Worm (Caenorhabditis elegans) whole organism, L1 larva: ENCODE data around the gene rpac-40.

Experiments used
- C04F5.9 ChIP-seq: sonication (generic microtip); optimal IDR thresholded peaks from 2 replicates; lab custom pipeline; 2016; ENCODE audit warnings: missing genetic modification characterization, missing compliant biosample characterization
- C16A3.4 ChIP-seq: fragments of 150-350 bp; optimal IDR thresholded peaks from 2 replicates; lab custom pipeline; 2014; ENCODE audit warnings: missing biosample characterization, missing genetic modification characterization
- F16B12.6 ChIP-seq: fragments of 150-350 bp; optimal IDR thresholded peaks from 2 replicates; lab custom pipeline; 2014; ENCODE audit warnings: missing biosample characterization, missing genetic modification characterization
- Y116A8C.19 ChIP-seq: sonication (generic microtip); optimal IDR thresholded peaks from 2 replicates; lab custom pipeline; 2016; ENCODE audit warnings: missing compliant biosample characterization, missing genetic modification characterization, borderline replicate concordance
- alr-1 ChIP-seq: fragments of 200-800 bp; sonication (Bioruptor generic); optimal IDR thresholded peaks from 2 replicates; lab custom pipeline; 2018; ENCODE audit warnings: borderline replicate concordance, mild to moderate bottlenecking, missing genetic modification characterization, missing compliant biosample characterization
- aly-2 ChIP-seq: fragments of 150-350 bp; optimal IDR thresholded peaks from 2 replicates; lab custom pipeline; 2014; ENCODE audit warnings: missing biosample characterization, missing genetic modification characterization
- ama-1 ChIP-seq: fragments of 150-350 bp; optimal IDR thresholded peaks from 2 replicates; lab custom pipeline; 2014
- ceh-63 ChIP-seq: fragments of 200-800 bp; sonication (Bioruptor generic); optimal IDR thresholded peaks from 2 replicates; lab custom pipeline; 2018; ENCODE audit warnings: mild to moderate bottlenecking, missing genetic modification characterization, missing compliant biosample characterization
- ceh-82 ChIP-seq, 3 experiments: fragments of 150-350 bp in 1 of 3; sonication (generic microtip) in 2 of 3; optimal IDR thresholded peaks; 2 replicates each; lab custom pipeline; 2014 to 2017; ENCODE audit warnings: missing biosample characterization in 3 of 3, missing genetic modification characterization in 3 of 3
- ceh-90 ChIP-seq: sonication (generic microtip); optimal IDR thresholded peaks from 2 replicates; lab custom pipeline; 2016; ENCODE audit warnings: missing genetic modification characterization, missing compliant biosample characterization
- ces-1 ChIP-seq: fragments of 150-350 bp; optimal IDR thresholded peaks from 2 replicates; lab custom pipeline; 2014; ENCODE audit warnings: missing biosample characterization, missing genetic modification reagents, missing genetic modification characterization
- dsc-1 ChIP-seq: sonication (generic microtip); optimal IDR thresholded peaks from 2 replicates; lab custom pipeline; 2016; ENCODE audit warnings: mild to moderate bottlenecking, missing genetic modification characterization, missing compliant biosample characterization
- efl-1 ChIP-seq, 4 experiments: fragments of 150-350 bp; optimal IDR thresholded peaks in 3 of 4; peaks in 1 of 4; 1 replicate in 1 of 4; 2 replicates in 3 of 4; lab custom pipeline; 2014; ENCODE audit warnings: missing biosample characterization in 2 of 4, missing genetic modification characterization in 2 of 4, missing genetic modification reagents in 2 of 4
- efl-3 ChIP-seq: fragments of 200-800 bp; sonication (Bioruptor generic); optimal IDR thresholded peaks from 2 replicates; lab custom pipeline; 2018; ENCODE audit warnings: mild to moderate bottlenecking, missing genetic modification characterization, missing compliant biosample characterization
- egl-13 ChIP-seq: sonication (generic microtip); optimal IDR thresholded peaks from 2 replicates; lab custom pipeline; 2016; ENCODE audit warnings: missing genotype, missing genetic modification reagents, missing genetic modification characterization, missing compliant biosample characterization
- egl-27 ChIP-seq, 2 experiments: fragments of 150-350 bp in 1 of 2; sonication (generic microtip); optimal IDR thresholded peaks; 3 replicates each; lab custom pipeline; 2017 to 2018; ENCODE audit warnings: missing biosample characterization in 2 of 2, missing genetic modification characterization in 2 of 2, missing genetic modification reagents in 2 of 2
- elt-2 ChIP-seq: sonication (generic microtip); optimal IDR thresholded peaks from 2 replicates; lab custom pipeline; 2016; ENCODE audit warnings: missing genetic modification characterization, mild to moderate bottlenecking, inconsistent platforms, missing compliant biosample characterization, missing genetic modification reagents
- elt-3 ChIP-seq, 6 experiments: fragments of 150-350 bp in 1 of 6; sonication (generic microtip); optimal IDR thresholded peaks; 2 replicates each; lab custom pipeline; 2017 to 2018; ENCODE audit warnings: missing biosample characterization in 6 of 6, missing genetic modification characterization in 6 of 6, inconsistent platforms in 1 of 6
- ets-5 ChIP-seq: fragments of 200-800 bp; sonication (Bioruptor generic); IDR thresholded peaks from 2 replicates; pipeline ENCODE4 v1.3.6; 2022; ENCODE audit warnings: missing genetic modification characterization, missing compliant biosample characterization
- fkh-4 ChIP-seq: sonication (generic microtip); optimal IDR thresholded peaks from 2 replicates; lab custom pipeline; 2016; ENCODE audit warnings: missing compliant biosample characterization, missing genetic modification characterization, borderline replicate concordance
- grh-1 ChIP-seq: fragments of 200-800 bp; sonication (Bioruptor generic); IDR thresholded peaks from 2 replicates; pipeline ENCODE4 v1.3.6; 2022; ENCODE audit warnings: missing genetic modification reagents, missing genetic modification characterization, missing compliant biosample characterization
- hlh-17 ChIP-seq: fragments of 200-800 bp; sonication (Bioruptor generic); optimal IDR thresholded peaks from 2 replicates; lab custom pipeline; 2018; ENCODE audit warnings: missing genetic modification characterization, mild to moderate bottlenecking, missing compliant biosample characterization, moderate library complexity, borderline replicate concordance
- hlh-4 ChIP-seq: sonication (generic microtip); optimal IDR thresholded peaks from 2 replicates; lab custom pipeline; 2016; ENCODE audit warnings: mild to moderate bottlenecking, missing genetic modification characterization, missing compliant biosample characterization
- isw-1 ChIP-seq: fragments of 200-800 bp; sonication (Bioruptor generic); IDR thresholded peaks from 2 replicates; pipeline ENCODE4 v1.3.6; 2022; ENCODE audit warnings: missing genetic modification characterization, missing compliant biosample characterization
- jun-1 ChIP-seq: fragments of 150-350 bp; optimal IDR thresholded peaks from 2 replicates; lab custom pipeline; 2014; ENCODE audit warnings: missing biosample characterization, missing genetic modification reagents, missing genetic modification characterization
- lin-13 ChIP-seq: fragments of 150-350 bp; optimal IDR thresholded peaks from 2 replicates; lab custom pipeline; 2014; ENCODE audit warnings: missing biosample characterization, missing genetic modification reagents, missing genetic modification characterization
- lin-35 ChIP-seq, 2 experiments: fragments of 150-350 bp; optimal IDR thresholded peaks; 2 replicates each; lab custom pipeline; 2014; ENCODE audit warnings: missing biosample characterization in 2 of 2, missing genetic modification characterization in 2 of 2, missing genetic modification reagents in 2 of 2
- mab-9 ChIP-seq: fragments of 200-800 bp; sonication (Bioruptor generic); IDR thresholded peaks from 2 replicates; pipeline ENCODE4 v1.3.6; 2022; ENCODE audit warnings: missing genetic modification reagents, missing genetic modification characterization, missing compliant biosample characterization
- mdl-1 ChIP-seq, 2 experiments: fragments of 150-350 bp; optimal IDR thresholded peaks; 2 replicates each; lab custom pipeline; 2014 to 2017; ENCODE audit warnings: missing biosample characterization in 2 of 2, missing genetic modification characterization in 2 of 2, inconsistent platforms in 1 of 2
- nhr-12 ChIP-seq: sonication (generic microtip); optimal IDR thresholded peaks from 2 replicates; lab custom pipeline; 2017; ENCODE audit warnings: missing biosample characterization, missing genetic modification characterization
- nhr-19 ChIP-seq: fragments of 200-800 bp; sonication (Bioruptor generic); conservative IDR thresholded peaks from 2 replicates; pipeline ENCODE4 v1.3.6; 2022; ENCODE audit warnings: missing genetic modification characterization, missing compliant biosample characterization
- nhr-237 ChIP-seq: fragments of 150-350 bp; optimal IDR thresholded peaks from 2 replicates; lab custom pipeline; 2014; ENCODE audit warnings: missing biosample characterization, missing genetic modification characterization
- nhr-28 ChIP-seq: fragments of 150-350 bp; optimal IDR thresholded peaks from 2 replicates; lab custom pipeline; 2014; ENCODE audit warnings: missing biosample characterization, missing genetic modification characterization
- nhr-47 ChIP-seq: sonication (generic microtip); optimal IDR thresholded peaks from 2 replicates; lab custom pipeline; 2016; ENCODE audit warnings: mild to moderate bottlenecking, missing genetic modification characterization, moderate library complexity, missing compliant biosample characterization
- nhr-77 ChIP-seq: fragments of 150-350 bp; optimal IDR thresholded peaks from 2 replicates; lab custom pipeline; 2014; ENCODE audit warnings: missing biosample characterization, missing genetic modification characterization
- nhr-84 ChIP-seq: sonication (generic microtip); optimal IDR thresholded peaks from 2 replicates; lab custom pipeline; 2017; ENCODE audit warnings: missing biosample characterization, missing genetic modification characterization
- pag-3 ChIP-seq: sonication (generic microtip); optimal IDR thresholded peaks from 2 replicates; lab custom pipeline; 2017; ENCODE audit warnings: missing genetic modification characterization, mild to moderate bottlenecking, missing compliant biosample characterization, antibody characterized with exemption, borderline replicate concordance; ENCODE audit not compliant: insufficient read depth
- pax-3 ChIP-seq: fragments of 200-800 bp; sonication (Bioruptor generic); optimal IDR thresholded peaks from 2 replicates; lab custom pipeline; 2018; ENCODE audit warnings: mild to moderate bottlenecking, missing genetic modification characterization, moderate library complexity, missing compliant biosample characterization
- rnt-1 ChIP-seq: sonication (generic microtip); optimal IDR thresholded peaks from 2 replicates; lab custom pipeline; 2016; ENCODE audit warnings: mild to moderate bottlenecking, missing genetic modification characterization, moderate library complexity, missing compliant biosample characterization
- skn-1 ChIP-seq: fragments of 150-350 bp; optimal IDR thresholded peaks from 2 replicates; lab custom pipeline; 2014; ENCODE audit warnings: missing biosample characterization, missing genetic modification characterization
- snpc-4 ChIP-seq: fragments of 150-350 bp; optimal IDR thresholded peaks from 2 replicates; lab custom pipeline; 2014; ENCODE audit warnings: missing biosample characterization, missing genetic modification characterization
- sptf-1 ChIP-seq: fragments of 150-350 bp; optimal IDR thresholded peaks from 2 replicates; lab custom pipeline; 2014; ENCODE audit warnings: missing biosample characterization, missing genetic modification characterization
- swsn-7 ChIP-seq: sonication (generic microtip); optimal IDR thresholded peaks from 2 replicates; lab custom pipeline; 2016; ENCODE audit warnings: missing genetic modification characterization, missing compliant biosample characterization
- tlp-1 ChIP-seq: fragments of 150-350 bp; optimal IDR thresholded peaks from 2 replicates; lab custom pipeline; 2014; ENCODE audit warnings: missing biosample characterization, missing genetic modification characterization
- unc-30 ChIP-seq: sonication (generic microtip); optimal IDR thresholded peaks from 2 replicates; lab custom pipeline; 2017; ENCODE audit warnings: missing biosample characterization, missing genetic modification characterization
- vab-15 ChIP-seq: sonication (generic microtip); optimal IDR thresholded peaks from 2 replicates; lab custom pipeline; 2017; ENCODE audit warnings: missing genotype, mild to moderate bottlenecking, missing genetic modification characterization, missing compliant biosample characterization
- xbp-1 ChIP-seq: sonication (generic microtip); optimal IDR thresholded peaks from 2 replicates; lab custom pipeline; 2016; ENCODE audit warnings: missing genetic modification characterization, missing compliant biosample characterization
- zag-1 ChIP-seq: fragments of 150-350 bp; optimal IDR thresholded peaks from 2 replicates; lab custom pipeline; 2014; ENCODE audit warnings: missing biosample characterization, missing genetic modification characterization
- zip-4 ChIP-seq: fragments of 200-800 bp; sonication (Bioruptor generic); optimal IDR thresholded peaks from 2 replicates; lab custom pipeline; 2018; ENCODE audit warnings: mild to moderate bottlenecking, missing genetic modification characterization, moderate library complexity, missing compliant biosample characterization

rpac-40 gene

ce11 chrV:4190232-4190631 is 9.1 kb upstream of the rpac-40 start:
- TF ChIP-seq ama-1 = peak; percentile 7
- no peak for TF ChIP-seq hlh-17 (GFP tag; lab: Kevin White, UChicago)
- no peak for TF ChIP-seq efl-1 (optimal IDR thresholded peaks at IDR 0.05; lab: Kevin White, UChicago)
- TF ChIP-seq efl-1 (GFP tag; optimal IDR thresholded peaks at IDR 0.05 in 1 of 2; lab: Kevin White, UChicago) = peak in 1 of 2 experiments; percentile 2
- TF ChIP-seq, all 84 proteins: peak for 2

- TF ChIP-seq egl-13 (tag; lab: Kevin White, UChicago) (no peak), tlp-1 (no peak), elt-2 (tag; lab: Kevin White, UChicago) (no peak), pag-3 (tag; lab: Kevin White, UChicago) (no peak), nhr-28 (tag; lab: Kevin White, UChicago) (no peak), aly-2 (tag; lab: Kevin White, UChicago) (no peak), lin-13 (GFP tag; lab: Kevin White, UChicago) (peak; percentile 45), grh-1 (GFP tag; lab: Robert Waterston, UW) (peak; percentile 88), lin-35 (GFP tag; optimal IDR thresholded peaks at IDR 0.05; lab: Kevin White, UChicago) (peak; percentile 8 to 70), egl-27 (tag; optimal IDR thresholded peaks at IDR 0.05; lab: Kevin White, UChicago) (no peak), nhr-84 (tag; lab: Kevin White, UChicago) (no peak), C16A3.4 (tag; lab: Kevin White, UChicago) (no peak), C04F5.9 (no peak), xbp-1 (tag; lab: Kevin White, UChicago) (no peak), efl-3 (GFP tag; lab: Kevin White, UChicago) (no peak), nhr-237 (no peak), ces-1 (GFP tag; lab: Kevin White, UChicago) (no peak), alr-1 (tag; lab: Kevin White, UChicago) (no peak), ceh-90 (tag; lab: Kevin White, UChicago) (no peak), elt-3 (tag; optimal IDR thresholded peaks at IDR 0.05; lab: Kevin White, UChicago) (peak in 1 of 6 experiments; percentile 44), ets-5 (GFP tag; lab: Robert Waterston, UW) (no peak), hlh-17 (GFP tag; lab: Kevin White, UChicago) (no peak), ceh-82 (tag; optimal IDR thresholded peaks at IDR 0.05; lab: Kevin White, UChicago) (peak in 1 of 3 experiments; percentile 21), Y116A8C.19 (tag; lab: Kevin White, UChicago) (no peak), snpc-4 (tag; lab: Kevin White, UChicago) (no peak), isw-1 (GFP tag; lab: Robert Waterston, UW) (no peak), skn-1 (tag; lab: Kevin White, UChicago) (no peak), hlh-4 (tag; lab: Kevin White, UChicago) (no peak), nhr-19 (no peak), swsn-7 (no peak), mdl-1 (tag; optimal IDR thresholded peaks at IDR 0.05; lab: Kevin White, UChicago) (no peak), sptf-1 (tag; lab: Kevin White, UChicago) (no peak), rnt-1 (tag; lab: Kevin White, UChicago) (no peak), nhr-12 (tag; lab: Kevin White, UChicago) (no peak), fkh-4 (tag; lab: Kevin White, UChicago) (no peak), mab-9 (no peak), F16B12.6 (tag; lab: Kevin White, UChicago) (no peak), unc-30 (tag; lab: Kevin White, UChicago) (no peak), dsc-1 (tag; lab: Kevin White, UChicago) (peak; percentile 47), nhr-47 (tag; lab: Kevin White, UChicago) (peak; percentile 50), nhr-77 (no peak), jun-1 (tag; lab: Kevin White, UChicago) (no peak), zip-4 (GFP tag; lab: Kevin White, UChicago) (no peak), ceh-63 (no peak), zag-1 (tag; lab: Kevin White, UChicago) (no peak), vab-15 (peak; percentile 26), pax-3 (tag; lab: Kevin White, UChicago) (no peak)
These were observed 6.4 kb upstream of the rpac-40 start for ce11 chrV:4192688-4193471.
